Fruit fly (Drosophila melanogaster): ENCODE measurements around the gene CG6415.

dm6 chr2L:10680584-10681080, 22.8 kb upstream of the CG6415 start, which contains the start of gene CG17105:
- no peak for TF ChIP-seq CG9948 (tag; optimal IDR thresholded peaks at IDR 0.05)
- no peak for TF ChIP-seq CG10348 (GFP tag; IDR thresholded peaks at IDR 0.05)
- no peak for TF ChIP-seq Ets98B (GFP tag; IDR thresholded peaks at IDR 0.05)
- no peak for TF ChIP-seq fd96Ca (GFP tag; IDR thresholded peaks at IDR 0.05)
- 0 out of 3 replicates have a peak, but pooled peaks have one; percentile 20 for TF ChIP-seq CG4496 (GFP tag; IDR thresholded peaks at IDR 0.05)
- no peak for TF ChIP-seq EcR (GFP tag; optimal IDR thresholded peaks at IDR 0.05)
- no peak for TF ChIP-seq gl (tag; optimal IDR thresholded peaks at IDR 0.05)
- TF ChIP-seq Pif1B (GFP tag; optimal IDR thresholded peaks at IDR 0.05) = no peak
- no peak for TF ChIP-seq CG32121 (GFP tag; IDR thresholded peaks at IDR 0.05)

All from whole organism, pupa.